Fruit fly (Drosophila melanogaster) S2 (cell line): ENCODE results near the gene Gcn2.

Source experiments
- CG8478 ChIP-seq: fragments of >200 bp; optimal IDR thresholded peaks from 2 replicates; lab custom pipeline; 2018
- CTCF ChIP-seq, 2 experiments: fragments of >200 bp; optimal IDR thresholded peaks; 2 replicates each; lab custom pipeline; 2018

DNA sequence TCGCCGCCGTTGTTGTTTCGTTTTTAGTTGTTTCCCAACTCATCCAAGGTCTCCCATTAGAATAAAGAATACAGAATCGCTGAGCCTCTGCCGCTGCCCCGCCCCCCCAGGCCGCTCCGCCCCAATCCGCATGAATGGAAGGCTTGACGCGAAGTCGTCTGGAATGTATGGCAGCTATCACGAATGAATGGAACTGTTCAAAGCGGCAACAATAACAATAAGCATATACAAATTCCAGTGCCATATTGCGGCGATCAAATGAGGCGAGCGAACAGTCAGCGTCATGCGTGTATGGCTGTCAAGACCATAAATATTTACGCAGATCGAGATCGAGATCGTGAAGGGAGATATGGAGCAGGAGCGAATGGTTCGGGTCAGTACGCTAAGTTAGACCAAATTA, 25.2 kb downstream of the Gcn2 start:
- TF ChIP-seq CG8478 (lab: Kevin White, UChicago): no peak
- TF ChIP-seq CTCF (optimal IDR thresholded peaks at IDR 0.05; lab: Kevin White, UChicago): no peak
